Worm (Caenorhabditis elegans): ENCODE results near the gene acc-1.
A peak's percentile ranks its signal among the peaks of the same experiment; 100 is the strongest.

Gene acc-1

ce11 chrIV:9617358-9617757 is 40.5 kb upstream of the acc-1 start:
- TF ChIP-seq elt-1 (tag; optimal IDR thresholded peaks at IDR 0.05): peak; percentile 96
- no peak for TF ChIP-seq nhr-25 (tag; optimal IDR thresholded peaks at IDR 0.05)

- TF ChIP-seq fkh-10 (GFP tag; optimal IDR thresholded peaks at IDR 0.05) (no peak), ceh-9 (tag; optimal IDR thresholded peaks at IDR 0.05) (no peak), elt-1 (tag; optimal IDR thresholded peaks at IDR 0.05) (peak; percentile 99), nhr-25 (tag; optimal IDR thresholded peaks at IDR 0.05) (peak; percentile 61), nhr-23 (tag; optimal IDR thresholded peaks at IDR 0.05) (peak; percentile 9)
These were observed 39.8 kb upstream of the acc-1 start for ce11 chrIV:9618015-9618414.

ce11 chrIV:9618836-9619235 is 39.0 kb upstream of the acc-1 start:
- peak; percentile 92 for TF ChIP-seq elt-1 (tag; optimal IDR thresholded peaks at IDR 0.05)
- TF ChIP-seq R02D3.7 (tag; optimal IDR thresholded peaks at IDR 0.05): no peak
- TF ChIP-seq fkh-10 (GFP tag; optimal IDR thresholded peaks at IDR 0.05): no peak

ce11 chrIV:9622272-9622671 is 35.6 kb upstream of the acc-1 start, which contains the start of gene W09C2.7:
TSS of gene W09C2.7 (minus strand) at chrIV:9622372.
- TF ChIP-seq R02D3.7 (tag; optimal IDR thresholded peaks at IDR 0.05) (no peak), lin-15B (tag; optimal IDR thresholded peaks at IDR 0.05) (no peak), ztf-11 (tag; optimal IDR thresholded peaks at IDR 0.05) (no peak), nhr-25 (tag; optimal IDR thresholded peaks at IDR 0.05) (no peak), nhr-237 (tag; optimal IDR thresholded peaks at IDR 0.05) (no peak), ceh-82 (tag; optimal IDR thresholded peaks at IDR 0.05) (no peak), snpc-4 (tag; optimal IDR thresholded peaks at IDR 0.05) (no peak), aly-2 (tag; optimal IDR thresholded peaks at IDR 0.05) (no peak), nhr-76 (tag; optimal IDR thresholded peaks at IDR 0.05) (no peak), fkh-2 (tag; optimal IDR thresholded peaks at IDR 0.05) (no peak), elt-3 (tag; optimal IDR thresholded peaks at IDR 0.05) (no peak), elt-2 (tag; optimal IDR thresholded peaks at IDR 0.05) (no peak), nhr-43 (tag; optimal IDR thresholded peaks at IDR 0.05; ENCODE audit: poor library complexity, severe bottlenecking) (no peak), elt-1 (tag; optimal IDR thresholded peaks at IDR 0.05) (no peak), nhr-77 (tag; optimal IDR thresholded peaks at IDR 0.05) (no peak), nhr-28 (tag; optimal IDR thresholded peaks at IDR 0.05) (no peak), skn-1 (tag; optimal IDR thresholded peaks at IDR 0.05) (no peak), pha-4 (tag; optimal IDR thresholded peaks at IDR 0.05) (no peak), daf-12 (tag; optimal IDR thresholded peaks at IDR 0.05) (no peak), egl-5 (tag; optimal IDR thresholded peaks at IDR 0.05) (no peak)

- no peak for TF ChIP-seq fos-1 (tag; optimal IDR thresholded peaks at IDR 0.05)
- TF ChIP-seq zag-1 (tag; optimal IDR thresholded peaks at IDR 0.05): no peak
- TF ChIP-seq ztf-4 (tag; optimal IDR thresholded peaks at IDR 0.05): no peak
- TF ChIP-seq ZK546.5 (tag; optimal IDR thresholded peaks at IDR 0.05): no peak
- TF ChIP-seq snpc-4 (tag; optimal IDR thresholded peaks at IDR 0.05): no peak
- TF ChIP-seq nhr-67 (tag; optimal IDR thresholded peaks at IDR 0.05): no peak
These were observed 34.6 kb upstream of the acc-1 start, which contains the start of gene W09C2.9 for ce11 chrIV:9623269-9623668. TSS of gene W09C2.9 (minus strand) at chrIV:9623369.

ce11 chrIV:9624275-9624674 is 33.6 kb upstream of the acc-1 start, which contains the start of gene W09C2.8:
TSS of gene W09C2.8 (minus strand) at chrIV:9624375.
- TF ChIP-seq ama-1 (optimal IDR thresholded peaks at IDR 0.05): no peak
- no peak for TF ChIP-seq lsy-12 (tag; optimal IDR thresholded peaks at IDR 0.05)
- no peak for TF ChIP-seq mml-1 (tag; optimal IDR thresholded peaks at IDR 0.05)
- TF ChIP-seq pqm-1 (tag; optimal IDR thresholded peaks at IDR 0.05): no peak
- no peak for TF ChIP-seq nhr-23 (tag; optimal IDR thresholded peaks at IDR 0.05)
- no peak for TF ChIP-seq lin-39 (tag; optimal IDR thresholded peaks at IDR 0.05)
- TF ChIP-seq nhr-237 (tag; optimal IDR thresholded peaks at IDR 0.05): no peak
- TF ChIP-seq fkh-2 (tag; optimal IDR thresholded peaks at IDR 0.05): no peak
- no peak for TF ChIP-seq mdl-1 (tag; optimal IDR thresholded peaks at IDR 0.05)
- no peak for TF ChIP-seq ceh-9 (tag; optimal IDR thresholded peaks at IDR 0.05)
- TF ChIP-seq daf-12 (tag; optimal IDR thresholded peaks at IDR 0.05): no peak
- no peak for TF ChIP-seq nhr-11 (tag; optimal IDR thresholded peaks at IDR 0.05)
- no peak for TF ChIP-seq nhr-77 (tag; optimal IDR thresholded peaks at IDR 0.05)
- TF ChIP-seq nfya-1 (tag; optimal IDR thresholded peaks at IDR 0.05; ENCODE audit: insufficient read depth): no peak

All from whole organism, L3 larva.